Fruit fly (Drosophila melanogaster) whole organism, embryonic: ENCODE results near the gene Rab9.

Experiments used
- Adf1 ChIP-seq: fragments of 200-800 bp; sonication (Bioruptor generic); IDR thresholded peaks from 2 replicates; pipeline ENCODE4 v1.3.6; 2022; ENCODE audit warnings: missing biosample characterization, missing genetic modification characterization
- Bgb ChIP-seq: fragments of 200-800 bp; sonication (Bioruptor generic); IDR thresholded peaks from 2 replicates; pipeline ENCODE4 v1.3.6; 2022; ENCODE audit warnings: missing biosample characterization, missing genetic modification characterization; ENCODE audit not compliant: partially characterized antibody
- CG10565 ChIP-seq: fragments of 200-800 bp; sonication (Bioruptor generic); optimal IDR thresholded peaks from 3 replicates; lab custom pipeline; 2016; ENCODE audit warnings: missing biosample characterization, mild to moderate bottlenecking, missing genetic modification characterization
- CG1602 ChIP-seq: fragments of 200-800 bp; sonication (Bioruptor generic); optimal IDR thresholded peaks from 3 replicates; lab custom pipeline; 2016; ENCODE audit warnings: missing biosample characterization, missing genetic modification characterization
- CG2120 ChIP-seq: fragments of 200-800 bp; sonication (Bioruptor generic); optimal IDR thresholded peaks from 3 replicates; lab custom pipeline; 2016; ENCODE audit warnings: missing biosample characterization, missing genetic modification characterization
- CG2129 ChIP-seq: fragments of 200-800 bp; sonication (Bioruptor generic); IDR thresholded peaks from 2 replicates; pipeline ENCODE4 v1.3.6; 2022; ENCODE audit warnings: missing biosample characterization, missing genetic modification characterization; ENCODE audit not compliant: partially characterized antibody
- CG2712 ChIP-seq: fragments of 200-800 bp; optimal IDR thresholded peaks from 3 replicates; lab custom pipeline; 2019; ENCODE audit warnings: missing biosample characterization, mild to moderate bottlenecking, missing genetic modification characterization, moderate library complexity
- CG31224 ChIP-seq: fragments of 200-800 bp; sonication (Bioruptor generic); IDR thresholded peaks from 2 replicates; pipeline ENCODE4 v1.3.6; 2022; ENCODE audit warnings: missing biosample characterization, missing genetic modification characterization
- CG31365 ChIP-seq: fragments of 200-800 bp; sonication (Bioruptor generic); optimal IDR thresholded peaks from 2 replicates; lab custom pipeline; 2018; ENCODE audit warnings: missing biosample characterization, mild to moderate bottlenecking, missing genetic modification characterization
- CG33557 ChIP-seq: fragments of 200-800 bp; sonication (Bioruptor generic); optimal IDR thresholded peaks from 2 replicates; lab custom pipeline; 2019; ENCODE audit warnings: missing biosample characterization, mild to moderate bottlenecking, missing genetic modification characterization, moderate library complexity
- CG4360 ChIP-seq: fragments of 200-800 bp; sonication (Bioruptor generic); IDR thresholded peaks from 2 replicates; pipeline ENCODE4 v1.3.6; 2022; ENCODE audit warnings: missing biosample characterization, missing genetic modification characterization
- CG5953 ChIP-seq: fragments of 200-800 bp; sonication (Bioruptor generic); IDR thresholded peaks from 2 replicates; pipeline ENCODE4 v1.3.6; 2022; ENCODE audit warnings: missing biosample characterization, missing genetic modification characterization
- CG6254 ChIP-seq: fragments of 200-800 bp; sonication (Bioruptor generic); optimal IDR thresholded peaks from 3 replicates; lab custom pipeline; 2017; ENCODE audit warnings: mild to moderate bottlenecking, missing biosample characterization, missing genetic modification reagents, missing genetic modification characterization
- CG6791 ChIP-seq: fragments of 200-800 bp; sonication (Bioruptor generic); IDR thresholded peaks from 3 replicates; pipeline ENCODE4 v1.3.6; 2022; ENCODE audit warnings: missing biosample characterization, missing genetic modification characterization; ENCODE audit not compliant: partially characterized antibody
- CG7786 ChIP-seq: fragments of 200-800 bp; sonication (Bioruptor generic); optimal IDR thresholded peaks from 2 replicates; lab custom pipeline; 2016; ENCODE audit warnings: missing biosample characterization, missing genetic modification characterization
- CG9932 ChIP-seq: fragments of 200-800 bp; sonication (Bioruptor generic); IDR thresholded peaks from 2 replicates; pipeline ENCODE4 v1.3.6; 2022; ENCODE audit warnings: missing biosample characterization, missing genetic modification characterization
- Camta ChIP-seq: fragments of 200-800 bp; sonication (Bioruptor generic); optimal IDR thresholded peaks from 2 replicates; lab custom pipeline; 2016; ENCODE audit warnings: missing biosample characterization, missing genetic modification characterization
- Deaf1 ChIP-seq: fragments of 200-800 bp; optimal IDR thresholded peaks from 3 replicates; lab custom pipeline; 2019; ENCODE audit warnings: missing biosample characterization, mild to moderate bottlenecking, missing genetic modification characterization, moderate library complexity
- Drgx ChIP-seq: fragments of 200-800 bp; sonication (Bioruptor generic); IDR thresholded peaks from 2 replicates; pipeline ENCODE4 v1.3.6; 2022; ENCODE audit warnings: missing biosample characterization, missing genetic modification characterization
- E2f2 ChIP-seq: fragments of 200-800 bp; sonication (Bioruptor generic); IDR thresholded peaks from 2 replicates; pipeline ENCODE4 v1.3.6; 2022; ENCODE audit warnings: missing biosample characterization, missing genetic modification characterization
- Ets65A ChIP-seq: fragments of 200-800 bp; sonication (Bioruptor generic); peaks from one replicate; lab custom pipeline; 2016; ENCODE audit warnings: missing biosample characterization, missing genetic modification characterization
- Fer2 ChIP-seq: fragments of 200-800 bp; sonication (Bioruptor generic); optimal IDR thresholded peaks from 2 replicates; lab custom pipeline; 2018; ENCODE audit warnings: missing biosample characterization, mild to moderate bottlenecking, missing genetic modification characterization, moderate library complexity
- Kr ChIP-seq: fragments of 200-800 bp; sonication (Bioruptor generic); optimal IDR thresholded peaks from 2 replicates; lab custom pipeline; 2017; ENCODE audit warnings: missing biosample characterization, mild to moderate bottlenecking, missing genetic modification characterization
- Lpt ChIP-seq: fragments of >200 bp; optimal IDR thresholded peaks from 2 replicates; lab custom pipeline; 2018; ENCODE audit warnings: missing biosample characterization, missing genetic modification characterization
- NC2α ChIP-seq: fragments of 200-800 bp; sonication (Bioruptor generic); optimal IDR thresholded peaks from 2 replicates; lab custom pipeline; 2016; ENCODE audit warnings: missing biosample characterization, missing genetic modification characterization
- Nf-YB ChIP-seq: fragments of 200-800 bp; sonication (Bioruptor generic); optimal IDR thresholded peaks from 3 replicates; lab custom pipeline; 2019; ENCODE audit warnings: missing biosample characterization, mild to moderate bottlenecking, missing genetic modification characterization, moderate library complexity
- Nf-YC ChIP-seq: fragments of 200-800 bp; optimal IDR thresholded peaks from 3 replicates; lab custom pipeline; 2019; ENCODE audit warnings: missing biosample characterization, mild to moderate bottlenecking, missing genetic modification characterization, moderate library complexity
- NfI ChIP-seq: fragments of 200-800 bp; sonication (Bioruptor generic); optimal IDR thresholded peaks from 3 replicates; lab custom pipeline; 2018; ENCODE audit warnings: missing biosample characterization, mild to moderate bottlenecking, missing genetic modification characterization, moderate library complexity
- Rfx ChIP-seq: fragments of 200-800 bp; sonication (Bioruptor generic); IDR thresholded peaks from 2 replicates; pipeline ENCODE4 v1.3.6; 2022; ENCODE audit warnings: missing biosample characterization, missing genetic modification characterization
- abd-A ChIP-seq: fragments of 200-800 bp; sonication (Bioruptor generic); optimal IDR thresholded peaks from 3 replicates; lab custom pipeline; 2019; ENCODE audit warnings: missing biosample characterization, mild to moderate bottlenecking, missing genetic modification characterization, moderate library complexity
- bigmax ChIP-seq: fragments of 200-800 bp; sonication (Bioruptor generic); optimal IDR thresholded peaks from 2 replicates; lab custom pipeline; 2018; ENCODE audit warnings: missing biosample characterization, mild to moderate bottlenecking, missing genetic modification characterization
- bowl ChIP-seq: fragments of 200-800 bp; sonication (Bioruptor generic); IDR thresholded peaks from 2 replicates; pipeline ENCODE4 v1.3.6; 2022; ENCODE audit warnings: missing biosample characterization, missing genetic modification characterization
- br ChIP-seq: fragments of >200 bp; optimal IDR thresholded peaks from 2 replicates; lab custom pipeline; 2017
- btn ChIP-seq: fragments of 200-800 bp; sonication (Bioruptor generic); optimal IDR thresholded peaks from 2 replicates; lab custom pipeline; 2016; ENCODE audit warnings: missing biosample characterization, missing genetic modification characterization
- cato ChIP-seq: fragments of 200-800 bp; sonication (Bioruptor generic); optimal IDR thresholded peaks from 2 replicates; lab custom pipeline; 2016; ENCODE audit warnings: missing biosample characterization, missing genetic modification characterization, borderline replicate concordance
- caup ChIP-seq: fragments of 200-800 bp; sonication (Bioruptor generic); optimal IDR thresholded peaks from 3 replicates; lab custom pipeline; 2017; ENCODE audit warnings: missing biosample characterization, mild to moderate bottlenecking, missing genetic modification characterization, moderate library complexity; ENCODE audit not compliant: severe bottlenecking
- cg ChIP-seq: fragments of 200-800 bp; sonication (Bioruptor generic); optimal IDR thresholded peaks from 3 replicates; lab custom pipeline; 2019; ENCODE audit warnings: missing biosample characterization, mild to moderate bottlenecking, missing genetic modification characterization, moderate library complexity
- ci ChIP-seq: fragments of 200-800 bp; sonication (Bioruptor generic); IDR thresholded peaks from 3 replicates; pipeline ENCODE4 v1.3.6; 2022; ENCODE audit warnings: missing biosample characterization, missing genetic modification characterization
- crol ChIP-seq: fragments of 200-800 bp; sonication (Bioruptor generic); IDR thresholded peaks from 2 replicates; pipeline ENCODE4 v1.3.6; 2022; ENCODE audit warnings: missing biosample characterization, missing genetic modification characterization
- gro ChIP-seq: fragments of 200-800 bp; sonication (Bioruptor generic); optimal IDR thresholded peaks from 2 replicates; lab custom pipeline; 2016; ENCODE audit warnings: missing biosample characterization, missing genetic modification characterization
- maf-S ChIP-seq: fragments of 200-800 bp; sonication (Bioruptor generic); optimal IDR thresholded peaks from 2 replicates; lab custom pipeline; 2016; ENCODE audit warnings: missing biosample characterization, missing genetic modification characterization
- nerfin-1 ChIP-seq: fragments of 200-800 bp; sonication (Bioruptor generic); optimal IDR thresholded peaks from 3 replicates; lab custom pipeline; 2019; ENCODE audit warnings: missing biosample characterization, mild to moderate bottlenecking, missing genetic modification characterization, moderate library complexity
- nmo ChIP-seq: fragments of 200-800 bp; sonication (Bioruptor generic); optimal IDR thresholded peaks from 2 replicates; lab custom pipeline; 2018; ENCODE audit warnings: missing biosample characterization, mild to moderate bottlenecking, missing genetic modification characterization, moderate library complexity
- pb ChIP-seq: fragments of 200-800 bp; sonication (Bioruptor generic); optimal IDR thresholded peaks from 3 replicates; lab custom pipeline; 2016; ENCODE audit warnings: missing biosample characterization, missing genetic modification characterization
- pros ChIP-seq: fragments of 200-800 bp; sonication (Bioruptor generic); optimal IDR thresholded peaks from 3 replicates; lab custom pipeline; 2019; ENCODE audit warnings: missing biosample characterization, mild to moderate bottlenecking, missing genetic modification characterization, moderate library complexity
- so ChIP-seq: fragments of 200-800 bp; sonication (Bioruptor generic); IDR thresholded peaks from 3 replicates; pipeline ENCODE4 v1.3.6; 2022; ENCODE audit warnings: missing biosample characterization, missing genetic modification characterization
- tll ChIP-seq, 2 experiments: fragments of 200-800 bp in 1 of 2; fragments of >200 bp in 1 of 2; sonication (Bioruptor generic) in 1 of 2; optimal IDR thresholded peaks; 2 replicates each; lab custom pipeline; 2017 to 2019; ENCODE audit warnings: missing biosample characterization in 2 of 2, missing genetic modification characterization in 2 of 2, mild to moderate bottlenecking in 1 of 2, moderate library complexity in 1 of 2
- ttk ChIP-seq: fragments of 200-800 bp; sonication (Bioruptor generic); IDR thresholded peaks from 2 replicates; pipeline ENCODE4 v2.1.2; 2022; ENCODE audit warnings: missing biosample characterization, missing genetic modification characterization
- tup ChIP-seq: fragments of 200-800 bp; sonication (Bioruptor generic); optimal IDR thresholded peaks from 2 replicates; lab custom pipeline; 2016; ENCODE audit warnings: missing biosample characterization, mild to moderate bottlenecking, missing genetic modification characterization, moderate library complexity
- vfl ChIP-seq: fragments of 200-800 bp; sonication (Bioruptor generic); optimal IDR thresholded peaks from 2 replicates; lab custom pipeline; 2016; ENCODE audit warnings: missing biosample characterization, missing genetic modification characterization
- wek ChIP-seq: fragments of 200-800 bp; sonication (Bioruptor generic); optimal IDR thresholded peaks from 3 replicates; lab custom pipeline; 2018; ENCODE audit warnings: missing biosample characterization, mild to moderate bottlenecking, missing genetic modification characterization, moderate library complexity
- wor ChIP-seq: fragments of 200-800 bp; sonication (Bioruptor generic); IDR thresholded peaks from 2 replicates; pipeline ENCODE4 v1.3.6; 2022; ENCODE audit warnings: missing biosample characterization, missing genetic modification characterization

Rab9 gene

DNA sequence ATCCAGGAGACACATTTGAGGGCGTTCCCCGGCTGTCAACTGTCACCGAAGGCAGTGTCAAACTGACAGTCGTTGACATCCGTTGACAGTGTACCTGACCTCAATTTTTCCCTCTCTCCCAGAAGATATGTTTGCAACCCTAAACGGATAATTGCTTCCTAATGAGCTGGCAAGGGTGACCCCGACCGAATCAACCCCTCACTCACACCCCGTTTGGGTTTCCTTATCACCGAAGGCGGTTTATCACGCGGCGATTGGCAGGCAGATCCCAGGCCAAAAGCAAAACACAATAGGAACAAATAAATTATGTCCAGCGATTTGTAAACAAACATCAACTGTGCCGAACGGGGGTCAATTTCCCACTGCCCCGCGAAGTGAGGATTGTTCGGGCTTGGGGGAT, 27.0 kb downstream of the Rab9 start (continued):
- no peak for TF ChIP-seq wek (GFP tag; lab: Kevin White, UChicago)
- no peak for TF ChIP-seq CG5953
- TF ChIP-seq CG2712 (tag; lab: Kevin White, UChicago): no peak
- TF ChIP-seq gro (GFP tag; lab: Kevin White, UChicago): no peak
- no peak for TF ChIP-seq nmo (GFP tag; lab: Kevin White, UChicago)
- TF ChIP-seq so (GFP tag; lab: Robert Waterston, UW): no peak
- TF ChIP-seq CG2120 (GFP tag; lab: Kevin White, UChicago): no peak
- no peak for TF ChIP-seq btn (GFP tag; lab: Kevin White, UChicago)
- TF ChIP-seq Ets65A (GFP tag; lab: Kevin White, UChicago): peak; percentile 2
- peak; percentile 5 for TF ChIP-seq Nf-YB (GFP tag; lab: Kevin White, UChicago)
- TF ChIP-seq CG6254 (GFP tag; lab: Kevin White, UChicago): no peak
- no peak for TF ChIP-seq crol (GFP tag; lab: Robert Waterston, UW)
- no peak for TF ChIP-seq bigmax (GFP tag; lab: Kevin White, UChicago)
- no peak for TF ChIP-seq wor (GFP tag; lab: Robert Waterston, UW)
- no peak for TF ChIP-seq vfl (GFP tag; lab: Kevin White, UChicago)
- no peak for TF ChIP-seq caup (GFP tag; lab: Kevin White, UChicago)
- no peak for TF ChIP-seq tup (GFP tag; lab: Kevin White, UChicago)
- TF ChIP-seq NC2α (GFP tag; lab: Kevin White, UChicago): no peak
- no peak for TF ChIP-seq br
- TF ChIP-seq pb: no peak
- peak; percentile 84 for TF ChIP-seq pros (GFP tag; lab: Kevin White, UChicago)
- TF ChIP-seq Lpt: no peak
- no peak for TF ChIP-seq CG10565 (GFP tag; lab: Kevin White, UChicago)
- no peak for TF ChIP-seq NfI
- TF ChIP-seq CG7786 (GFP tag; lab: Kevin White, UChicago): no peak
- no peak for TF ChIP-seq CG1602 (GFP tag; lab: Kevin White, UChicago)
- TF ChIP-seq bowl (GFP tag; lab: Robert Waterston, UW): no peak
- TF ChIP-seq Kr: peak; percentile 52
- no peak for TF ChIP-seq Camta (GFP tag; lab: Kevin White, UChicago)
- TF ChIP-seq CG31224 (GFP tag; lab: Robert Waterston, UW): no peak
- no peak for TF ChIP-seq ttk
- TF ChIP-seq tll (GFP tag; optimal IDR thresholded peaks at IDR 0.05; lab: Kevin White, UChicago): peak in 1 of 2 experiments; percentile 40

DNA sequence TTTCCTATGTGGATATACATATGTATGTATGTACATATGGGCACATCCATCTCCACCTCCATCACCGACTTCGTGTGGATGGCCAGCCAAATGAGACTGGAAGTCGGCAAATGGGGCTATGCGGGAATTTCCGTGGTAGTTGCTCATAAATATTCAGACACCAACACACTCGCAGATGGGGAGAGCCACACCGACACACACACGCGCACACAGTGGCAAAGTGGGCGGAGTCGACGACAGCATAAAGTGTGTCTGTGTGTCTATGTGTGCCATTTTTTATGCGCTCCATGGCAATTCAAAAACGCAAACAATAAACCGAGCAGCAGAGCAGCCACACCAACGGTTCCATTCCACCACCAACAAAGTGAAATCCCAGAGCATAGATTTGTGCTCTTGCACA, 30.5 kb downstream of the Rab9 start:
- TF ChIP-seq CG2129 (GFP tag; lab: Robert Waterston, UW): no peak
- peak; percentile 73 for TF ChIP-seq abd-A (tag; lab: Kevin White, UChicago)
- peak; percentile 78 for TF ChIP-seq cg (GFP tag; lab: Kevin White, UChicago)
- no peak for TF ChIP-seq maf-S (GFP tag; lab: Kevin White, UChicago)
- TF ChIP-seq CG31365 (tag; lab: Kevin White, UChicago): no peak
- TF ChIP-seq nerfin-1 (tag; lab: Kevin White, UChicago): peak; percentile 28
- peak; percentile 7; the same call in 1 of the 2 replicates for TF ChIP-seq Adf1
- TF ChIP-seq Rfx (GFP tag; lab: Robert Waterston, UW): 0 out of 2 replicates have a peak, but pooled peaks have one; percentile 20
- TF ChIP-seq Drgx (GFP tag; lab: Robert Waterston, UW): 0 out of 2 replicates have a peak, but pooled peaks have one; percentile 5
- TF ChIP-seq ci (GFP tag; lab: Robert Waterston, UW): no peak
- peak; percentile 13; the same call in 1 of the 2 replicates for TF ChIP-seq CG4360 (GFP tag; lab: Robert Waterston, UW)
- TF ChIP-seq CG33557: no peak
- TF ChIP-seq Fer2 (tag; lab: Kevin White, UChicago): no peak
- TF ChIP-seq Deaf1 (tag; lab: Kevin White, UChicago): peak; percentile 76
- no peak for TF ChIP-seq cato (GFP tag; lab: Kevin White, UChicago)
- no peak for TF ChIP-seq CG6254 (GFP tag; lab: Kevin White, UChicago)
- peak; percentile 93 for TF ChIP-seq Nf-YC (tag; lab: Kevin White, UChicago)
- no peak for TF ChIP-seq Bgb (GFP tag; lab: Robert Waterston, UW)
- no peak for TF ChIP-seq E2f2 (GFP tag; lab: Robert Waterston, UW)
- 0 out of 2 replicates have a peak, but pooled peaks have one; percentile 31 for TF ChIP-seq CG9932 (GFP tag; lab: Robert Waterston, UW)
- TF ChIP-seq Nf-YB (GFP tag; lab: Kevin White, UChicago): peak; percentile 84
- TF ChIP-seq CG6791 (GFP tag; lab: Robert Waterston, UW): 0 out of 3 replicates have a peak, but pooled peaks have one; percentile 15
